Fruit fly (Drosophila melanogaster) whole organism, prepupa: ENCODE measurements around the gene CG11670.

Source experiments
- Blimp-1 ChIP-seq: fragments of 200-800 bp; sonication (Bioruptor generic); optimal IDR thresholded peaks from 3 replicates; lab custom pipeline; 2017; ENCODE audit warnings: missing biosample characterization, missing genetic modification characterization, mild to moderate bottlenecking, moderate library complexity, missing genetic modification reagents
- CG10631 ChIP-seq: fragments of 200-800 bp; sonication (Bioruptor generic); optimal IDR thresholded peaks from 2 replicates; lab custom pipeline; 2016; ENCODE audit warnings: missing biosample characterization, missing genetic modification characterization
- CG11294 ChIP-seq: fragments of 200-800 bp; sonication (Bioruptor generic); IDR thresholded peaks from 2 replicates; pipeline ENCODE4 v1.3.6; 2022; ENCODE audit warnings: missing biosample characterization, missing genetic modification characterization
- CG11762 ChIP-seq: fragments of 200-800 bp; sonication (Bioruptor generic); optimal IDR thresholded peaks from 3 replicates; lab custom pipeline; 2016; ENCODE audit warnings: missing biosample characterization, missing genetic modification characterization; ENCODE audit not compliant: insufficient read depth
- CG11902 ChIP-seq: fragments of 200-800 bp; sonication (Bioruptor generic); optimal IDR thresholded peaks from 3 replicates; lab custom pipeline; 2016; ENCODE audit warnings: missing biosample characterization, missing genetic modification characterization
- CG15336 ChIP-seq: fragments of 200-800 bp; sonication (Bioruptor generic); IDR thresholded peaks from 2 replicates; pipeline ENCODE4 v1.3.6; 2022; ENCODE audit warnings: missing biosample characterization, missing genetic modification characterization
- CG1621 ChIP-seq: fragments of 200-800 bp; sonication (Bioruptor generic); optimal IDR thresholded peaks from 3 replicates; lab custom pipeline; 2018; ENCODE audit warnings: missing biosample characterization, mild to moderate bottlenecking, missing genetic modification characterization
- CG16779 ChIP-seq: fragments of 200-800 bp; sonication (Bioruptor generic); optimal IDR thresholded peaks from 3 replicates; lab custom pipeline; 2017; ENCODE audit warnings: missing biosample characterization, mild to moderate bottlenecking, missing genetic modification characterization
- CG3032 ChIP-seq: fragments of 200-800 bp; optimal IDR thresholded peaks from 2 replicates; lab custom pipeline; 2019; ENCODE audit warnings: missing biosample characterization, mild to moderate bottlenecking, missing genetic modification characterization, moderate library complexity
- CG31627 ChIP-seq: fragments of 200-800 bp; sonication (Bioruptor generic); optimal IDR thresholded peaks from 3 replicates; lab custom pipeline; 2016; ENCODE audit warnings: missing biosample characterization, missing genetic modification characterization
- CG4318 ChIP-seq: fragments of 200-800 bp; sonication (Bioruptor generic); optimal IDR thresholded peaks from 3 replicates; lab custom pipeline; 2017; ENCODE audit warnings: missing biosample characterization, mild to moderate bottlenecking, missing genetic modification characterization
- CG6276 ChIP-seq: fragments of 200-800 bp; sonication (Bioruptor generic); optimal IDR thresholded peaks from 2 replicates; lab custom pipeline; 2017; ENCODE audit warnings: missing biosample characterization, mild to moderate bottlenecking, missing genetic modification characterization
- CG6792 ChIP-seq: fragments of 200-800 bp; sonication (Bioruptor generic); optimal IDR thresholded peaks from 3 replicates; lab custom pipeline; 2016; ENCODE audit warnings: missing biosample characterization, missing genetic modification characterization
- CG6808 ChIP-seq: fragments of 200-800 bp; sonication (Bioruptor generic); optimal IDR thresholded peaks from 3 replicates; lab custom pipeline; 2017; ENCODE audit warnings: missing biosample characterization, missing genetic modification characterization, mild to moderate bottlenecking, moderate library complexity, missing genetic modification reagents
- CG6854 ChIP-seq: fragments of 200-800 bp; sonication (Bioruptor generic); optimal IDR thresholded peaks from 2 replicates; lab custom pipeline; 2017; ENCODE audit warnings: missing biosample characterization, mild to moderate bottlenecking, missing genetic modification characterization
- CG8119 ChIP-seq: fragments of 200-800 bp; sonication (Bioruptor generic); IDR thresholded peaks from 3 replicates; pipeline ENCODE4 v1.3.6; 2022; ENCODE audit warnings: missing biosample characterization, missing genetic modification characterization
- CG8319 ChIP-seq: fragments of 200-800 bp; sonication (Bioruptor generic); optimal IDR thresholded peaks from 3 replicates; lab custom pipeline; 2016; ENCODE audit warnings: missing biosample characterization, missing genetic modification characterization
- CG8632 ChIP-seq: fragments of 200-800 bp; sonication (Bioruptor generic); optimal IDR thresholded peaks from 3 replicates; lab custom pipeline; 2016; ENCODE audit warnings: missing biosample characterization, missing genetic modification characterization
- CG9139 ChIP-seq: fragments of 200-800 bp; sonication (Bioruptor generic); optimal IDR thresholded peaks from 3 replicates; lab custom pipeline; 2017; ENCODE audit warnings: missing biosample characterization, mild to moderate bottlenecking, missing genetic modification characterization
- Eip75B ChIP-seq: fragments of 200-800 bp; sonication (Bioruptor generic); optimal IDR thresholded peaks from 3 replicates; lab custom pipeline; 2016; ENCODE audit warnings: missing biosample characterization, missing genetic modification characterization
- Eip78C ChIP-seq: fragments of 200-800 bp; sonication (Bioruptor generic); peaks from one replicate; lab custom pipeline; 2016; ENCODE audit warnings: missing biosample characterization, missing genetic modification characterization
- Eip93F ChIP-seq: fragments of 200-800 bp; sonication (Bioruptor generic); optimal IDR thresholded peaks from 2 replicates; lab custom pipeline; 2016; ENCODE audit warnings: missing biosample characterization, mild to moderate bottlenecking, missing genetic modification characterization
- Gug ChIP-seq: fragments of 200-800 bp; sonication (Bioruptor generic); IDR thresholded peaks from 2 replicates; pipeline ENCODE4 v1.3.6; 2022; ENCODE audit warnings: missing biosample characterization, missing genetic modification characterization
- Hr38 ChIP-seq: sonication (Bioruptor generic); optimal IDR thresholded peaks from 2 replicates; lab custom pipeline; 2016; ENCODE audit warnings: missing biosample characterization, missing genetic modification characterization
- Hr4 ChIP-seq: fragments of 200-800 bp; sonication (Bioruptor generic); optimal IDR thresholded peaks from 3 replicates; lab custom pipeline; 2016; ENCODE audit warnings: missing biosample characterization, missing genetic modification characterization
- Lpt ChIP-seq: fragments of 200-800 bp; sonication (Bioruptor generic); optimal IDR thresholded peaks from 3 replicates; lab custom pipeline; 2016; ENCODE audit warnings: missing biosample characterization, missing genetic modification characterization
- OdsH ChIP-seq: fragments of 200-800 bp; sonication (Bioruptor generic); optimal IDR thresholded peaks from 3 replicates; lab custom pipeline; 2016; ENCODE audit warnings: missing biosample characterization, missing genetic modification characterization
- Smox ChIP-seq: fragments of 200-800 bp; sonication (Bioruptor generic); optimal IDR thresholded peaks from 3 replicates; lab custom pipeline; 2016; ENCODE audit warnings: missing biosample characterization, missing genetic modification characterization
- Sox102F ChIP-seq: fragments of 200-800 bp; sonication (Bioruptor generic); optimal IDR thresholded peaks from 2 replicates; lab custom pipeline; 2016; ENCODE audit warnings: missing biosample characterization, mild to moderate bottlenecking, missing genetic modification characterization
- Sox15 ChIP-seq: fragments of 200-800 bp; sonication (Bioruptor generic); optimal IDR thresholded peaks from 3 replicates; lab custom pipeline; 2016; ENCODE audit warnings: missing biosample characterization, missing genetic modification characterization
- achi ChIP-seq: fragments of 200-800 bp; sonication (Bioruptor generic); optimal IDR thresholded peaks from 3 replicates; lab custom pipeline; 2016; ENCODE audit warnings: missing biosample characterization, missing genetic modification characterization
- acj6 ChIP-seq: fragments of 200-800 bp; sonication (Bioruptor generic); optimal IDR thresholded peaks from 3 replicates; lab custom pipeline; 2016; ENCODE audit warnings: missing biosample characterization, missing genetic modification characterization
- dac ChIP-seq: fragments of 200-800 bp; sonication (Bioruptor generic); optimal IDR thresholded peaks from 2 replicates; lab custom pipeline; 2017; ENCODE audit warnings: missing biosample characterization, mild to moderate bottlenecking, missing genetic modification characterization
- eg ChIP-seq: fragments of 200-800 bp; sonication (Bioruptor generic); IDR thresholded peaks from 3 replicates; pipeline ENCODE4 v1.3.6; 2022; ENCODE audit warnings: missing biosample characterization, missing genetic modification characterization
- esn ChIP-seq: fragments of 200-800 bp; sonication (Bioruptor generic); optimal IDR thresholded peaks from 2 replicates; lab custom pipeline; 2016; ENCODE audit warnings: missing biosample characterization, mild to moderate bottlenecking, missing genetic modification characterization, moderate library complexity
- fd59A ChIP-seq: fragments of 200-800 bp; sonication (Bioruptor generic); optimal IDR thresholded peaks from 2 replicates; lab custom pipeline; 2017; ENCODE audit warnings: missing biosample characterization, mild to moderate bottlenecking, missing genetic modification characterization, missing genetic modification reagents
- fd85E ChIP-seq: fragments of 200-800 bp; sonication (Bioruptor generic); optimal IDR thresholded peaks from 3 replicates; lab custom pipeline; 2016; ENCODE audit warnings: missing biosample characterization, missing genetic modification characterization
- fkh ChIP-seq: fragments of 200-800 bp; sonication (Bioruptor generic); optimal IDR thresholded peaks from 3 replicates; lab custom pipeline; 2017; ENCODE audit warnings: missing biosample characterization, mild to moderate bottlenecking, missing genetic modification characterization, moderate library complexity
- lz ChIP-seq: fragments of 200-800 bp; sonication (Bioruptor generic); optimal IDR thresholded peaks from 3 replicates; lab custom pipeline; 2016; ENCODE audit warnings: missing biosample characterization, missing genetic modification characterization
- net ChIP-seq: fragments of 200-800 bp; sonication (Bioruptor generic); optimal IDR thresholded peaks from 3 replicates; lab custom pipeline; 2016; ENCODE audit warnings: missing biosample characterization, missing genetic modification characterization
- pdm3 ChIP-seq: fragments of 200-800 bp; sonication (Bioruptor generic); optimal IDR thresholded peaks from 3 replicates; lab custom pipeline; 2016; ENCODE audit warnings: missing biosample characterization, missing genetic modification characterization
- spab ChIP-seq: fragments of 200-800 bp; sonication (Bioruptor generic); optimal IDR thresholded peaks from 2 replicates; lab custom pipeline; 2017; ENCODE audit warnings: missing biosample characterization, mild to moderate bottlenecking, missing genetic modification characterization, missing genetic modification reagents
- svp ChIP-seq: fragments of 200-800 bp; sonication (Bioruptor generic); peaks from one replicate; lab custom pipeline; 2016; ENCODE audit warnings: missing biosample characterization, missing genetic modification characterization
- topi ChIP-seq: fragments of 200-800 bp; sonication (Bioruptor generic); optimal IDR thresholded peaks from 3 replicates; lab custom pipeline; 2016; ENCODE audit warnings: missing biosample characterization, missing genetic modification characterization
- vri ChIP-seq: fragments of 200-800 bp; sonication (Bioruptor generic); optimal IDR thresholded peaks from 3 replicates; lab custom pipeline; 2016; ENCODE audit warnings: missing biosample characterization, mild to moderate bottlenecking, missing genetic modification characterization

The CG11670 gene

dm6 chr3R:13063746-13064592 lies 22.1 kb downstream of the CG11670 start (continued):
- TF ChIP-seq Eip93F (GFP tag; lab: Kevin White, UChicago) (no peak), CG11902 (GFP tag; lab: Kevin White, UChicago) (no peak), CG3032 (no peak), dac (GFP tag; lab: Kevin White, UChicago) (no peak), eg (GFP tag; lab: Robert Waterston, UW) (peak; percentile 8; the same call in 1 of the 3 replicates), CG6792 (GFP tag; lab: Kevin White, UChicago) (peak; percentile 3), Eip75B (GFP tag; lab: Kevin White, UChicago) (no peak), CG11294 (GFP tag; lab: Robert Waterston, UW) (no peak), vri (no peak), CG4318 (GFP tag; lab: Kevin White, UChicago) (no peak), spab (GFP tag; lab: Kevin White, UChicago) (no peak), Sox15 (GFP tag; lab: Kevin White, UChicago) (no peak), fd59A (GFP tag; lab: Kevin White, UChicago) (no peak), fd85E (no peak), Blimp-1 (no peak), Lpt (no peak), Hr38 (no peak), CG8119 (GFP tag; lab: Robert Waterston, UW) (no peak), CG10631 (GFP tag; lab: Kevin White, UChicago) (no peak), CG16779 (tag; lab: Kevin White, UChicago) (no peak), CG11762 (GFP tag; lab: Kevin White, UChicago) (no peak)

DNA sequence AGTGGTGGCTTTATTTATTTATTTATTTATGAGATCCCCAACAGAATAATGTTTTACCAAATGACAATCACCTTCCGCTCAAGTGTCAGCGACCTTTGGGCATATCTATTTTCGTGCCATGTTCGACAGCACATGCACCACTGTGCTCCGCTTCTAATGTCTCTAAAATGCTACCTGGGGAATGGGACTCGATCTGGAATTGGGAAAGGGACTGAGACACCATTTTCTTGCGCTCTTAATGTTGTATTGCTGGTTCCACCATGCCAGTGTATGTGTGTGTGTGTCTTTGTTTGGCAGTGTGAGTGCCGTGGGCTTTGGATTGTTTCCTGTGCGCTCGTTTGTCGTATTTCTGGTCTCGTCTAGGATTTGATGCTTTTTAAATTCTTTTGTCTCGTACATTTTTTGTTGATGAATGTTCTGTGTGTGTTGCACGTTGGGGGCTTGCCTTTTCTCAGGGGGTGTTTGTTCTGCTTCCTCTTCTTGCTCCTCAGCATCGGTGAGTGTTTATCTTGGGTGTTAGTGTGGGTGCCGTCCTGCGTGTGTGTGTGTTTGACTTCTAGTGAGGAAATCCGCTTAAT lies 23.4 kb downstream of the CG11670 start:
- TF ChIP-seq Smox (GFP tag; lab: Kevin White, UChicago) (no peak), CG8319 (GFP tag; lab: Kevin White, UChicago) (no peak), fkh (peak; percentile 21)
- TF ChIP-seq, all 60 proteins: peak for 1

dm6 chr3R:13068022-13068421 lies 26.2 kb downstream of the CG11670 start:
- no peak for TF ChIP-seq spab (GFP tag; lab: Kevin White, UChicago)
- TF ChIP-seq achi (GFP tag; lab: Kevin White, UChicago): peak; percentile 20
- peak; percentile 7 for TF ChIP-seq topi
- no peak for TF ChIP-seq CG1621 (tag; lab: Kevin White, UChicago)
- peak; percentile 25 for TF ChIP-seq lz (GFP tag; lab: Kevin White, UChicago)
- TF ChIP-seq esn: peak; percentile 60
- no peak for TF ChIP-seq CG11294 (GFP tag; lab: Robert Waterston, UW)
- peak; percentile 49 for TF ChIP-seq Blimp-1
- no peak for TF ChIP-seq Eip93F (GFP tag; lab: Kevin White, UChicago)
- peak; percentile 22 for TF ChIP-seq CG8319 (GFP tag; lab: Kevin White, UChicago)
- peak; percentile 15 for TF ChIP-seq Smox (GFP tag; lab: Kevin White, UChicago)
- TF ChIP-seq CG10631 (GFP tag; lab: Kevin White, UChicago): peak; percentile 13
- TF ChIP-seq Lpt: no peak
- peak; percentile 38 for TF ChIP-seq CG8632
- TF ChIP-seq CG6276 (GFP tag; lab: Kevin White, UChicago): no peak
- TF ChIP-seq svp (GFP tag; lab: Kevin White, UChicago): peak; percentile 42
- no peak for TF ChIP-seq CG16779 (tag; lab: Kevin White, UChicago)
- peak; percentile 14 for TF ChIP-seq OdsH (GFP tag; lab: Kevin White, UChicago)
- no peak for TF ChIP-seq pdm3
- peak; percentile 41 for TF ChIP-seq CG6854
- TF ChIP-seq vri: peak; percentile 58
- TF ChIP-seq Gug (GFP tag; lab: Robert Waterston, UW): no peak
- peak; percentile 10 for TF ChIP-seq acj6 (GFP tag; lab: Kevin White, UChicago)
- no peak for TF ChIP-seq CG31627 (GFP tag; lab: Kevin White, UChicago)
- no peak for TF ChIP-seq fd59A (GFP tag; lab: Kevin White, UChicago)
- TF ChIP-seq net (GFP tag; lab: Kevin White, UChicago): no peak
- no peak for TF ChIP-seq CG9139
- TF ChIP-seq Sox102F (GFP tag; lab: Kevin White, UChicago): peak; percentile 44
- peak; percentile 97 for TF ChIP-seq fkh
- no peak for TF ChIP-seq Hr4 (GFP tag; lab: Kevin White, UChicago)
- TF ChIP-seq CG6808 (GFP tag; lab: Kevin White, UChicago): no peak
- TF ChIP-seq Eip78C (GFP tag; lab: Kevin White, UChicago): peak; percentile 56
- TF ChIP-seq CG15336: no peak
